Worm (Caenorhabditis elegans) whole organism, L4/young adult: ENCODE measurements around the gene Y49F6A.12.

Source experiments
- W03F9.2 ChIP-seq: fragments of 150-350 bp; optimal IDR thresholded peaks from 2 replicates; lab custom pipeline; 2014; ENCODE audit warnings: missing biosample characterization, missing genetic modification characterization
- him-1 ChIP-seq: sonication (generic microtip); optimal IDR thresholded peaks from 2 replicates; lab custom pipeline; 2016; ENCODE audit warnings: missing genotype, missing genetic modification reagents, missing genetic modification characterization, missing compliant biosample characterization

DNA sequence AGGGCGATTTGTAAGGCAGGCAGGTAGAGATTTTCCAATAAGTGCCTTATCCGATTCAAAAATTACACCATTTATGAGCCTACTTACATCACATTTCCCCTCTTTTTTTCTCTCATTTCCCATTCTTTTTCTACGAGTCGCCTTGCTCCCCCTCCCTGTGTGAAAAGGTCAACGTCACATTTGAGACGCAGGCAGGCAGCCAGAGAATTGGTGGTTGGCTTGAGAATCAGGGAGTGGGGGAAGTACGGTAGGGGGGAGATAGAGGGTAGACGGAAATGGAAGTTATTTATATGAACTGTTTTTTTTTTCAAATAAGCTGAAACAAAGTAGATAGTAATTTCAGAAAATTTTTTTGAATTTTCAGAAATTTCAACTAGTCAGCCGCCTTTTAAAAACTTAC lies 21.2 kb downstream of the Y49F6A.12 start:
- TF ChIP-seq him-1, result no peak
- TF ChIP-seq W03F9.2 (tag; lab: Kevin White, UChicago), result no peak
